Fruit fly (Drosophila melanogaster) whole organism, prepupa: ENCODE data around the gene red.

Experiments used
- CG16779 ChIP-seq: fragments of 200-800 bp; sonication (Bioruptor generic); optimal IDR thresholded peaks from 3 replicates; lab custom pipeline; 2017; ENCODE audit warnings: missing biosample characterization, mild to moderate bottlenecking, missing genetic modification characterization
- CG8632 ChIP-seq: fragments of 200-800 bp; sonication (Bioruptor generic); optimal IDR thresholded peaks from 3 replicates; lab custom pipeline; 2016; ENCODE audit warnings: missing biosample characterization, missing genetic modification characterization
- Eip78C ChIP-seq: fragments of 200-800 bp; sonication (Bioruptor generic); peaks from one replicate; lab custom pipeline; 2016; ENCODE audit warnings: missing biosample characterization, missing genetic modification characterization
- Hr4 ChIP-seq: fragments of 200-800 bp; sonication (Bioruptor generic); optimal IDR thresholded peaks from 3 replicates; lab custom pipeline; 2016; ENCODE audit warnings: missing biosample characterization, missing genetic modification characterization
- vri ChIP-seq: fragments of 200-800 bp; sonication (Bioruptor generic); optimal IDR thresholded peaks from 3 replicates; lab custom pipeline; 2016; ENCODE audit warnings: missing biosample characterization, mild to moderate bottlenecking, missing genetic modification characterization

DNA sequence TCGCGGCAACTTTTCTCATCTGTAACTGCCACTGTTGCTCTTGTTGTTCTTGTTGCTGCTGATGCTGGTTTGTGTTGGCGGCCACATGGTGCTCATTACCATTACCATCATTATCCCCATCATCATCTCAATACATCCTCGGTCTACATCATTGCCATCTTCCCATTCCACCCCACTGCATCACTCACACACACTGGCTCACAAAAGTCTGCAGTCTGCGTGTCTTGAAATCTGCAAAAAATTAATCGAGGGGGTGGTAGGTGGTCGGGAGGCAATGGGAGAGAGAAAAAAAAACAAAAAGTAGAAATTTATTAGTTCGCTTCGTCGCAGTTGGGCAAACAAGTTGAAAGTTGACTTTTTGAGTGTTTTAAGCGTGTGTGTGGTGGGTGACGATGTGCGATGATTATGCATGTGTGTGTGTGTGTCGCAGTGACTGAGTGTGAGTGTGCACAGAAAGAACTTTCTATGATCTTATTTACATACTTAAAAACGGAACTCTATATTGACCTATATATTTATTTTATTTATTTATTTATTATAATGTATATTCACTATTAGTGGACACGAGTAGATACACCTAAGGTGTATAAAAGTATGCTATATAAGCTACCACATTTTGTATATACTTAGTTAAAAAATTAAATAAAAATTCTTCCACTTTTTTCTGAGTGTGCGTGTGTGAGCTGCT is 9.4 kb upstream of the red start:
- peak; percentile 14 for TF ChIP-seq Eip78C (GFP tag; lab: Kevin White, UChicago)
- peak; percentile 34 for TF ChIP-seq Hr4
- no peak for TF ChIP-seq CG16779 (tag; lab: Kevin White, UChicago)
- TF ChIP-seq vri (GFP tag; lab: Kevin White, UChicago): no peak
- peak; percentile 23 for TF ChIP-seq CG8632 (GFP tag; lab: Kevin White, UChicago)
